Worm (Caenorhabditis elegans) whole organism, late embryonic: Measurements from ENCODE around the gene erd-2.2.

Source experiments
- C08G9.2 ChIP-seq: sonication (generic microtip); optimal IDR thresholded peaks from 2 replicates; lab custom pipeline; 2016; ENCODE audit warnings: mild to moderate bottlenecking, missing genetic modification characterization, moderate library complexity, missing compliant biosample characterization
- K02D7.2 ChIP-seq: sonication (generic microtip); optimal IDR thresholded peaks from 2 replicates; lab custom pipeline; 2017; ENCODE audit warnings: mild to moderate bottlenecking, missing genetic modification characterization, missing compliant biosample characterization
- T23F11.4 ChIP-seq: fragments of 200-800 bp; sonication (Bioruptor generic); optimal IDR thresholded peaks from 2 replicates; lab custom pipeline; 2018; ENCODE audit warnings: mild to moderate bottlenecking, missing genetic modification characterization, missing compliant biosample characterization
- ahr-1 ChIP-seq: sonication (generic microtip); optimal IDR thresholded peaks from 2 replicates; lab custom pipeline; 2016; ENCODE audit warnings: missing genetic modification characterization, missing compliant biosample characterization
- ama-1 ChIP-seq: fragments of 150-350 bp; optimal IDR thresholded peaks from 2 replicates; lab custom pipeline; 2014
- ceh-14 ChIP-seq: sonication (generic microtip); optimal IDR thresholded peaks from 2 replicates; lab custom pipeline; 2016; ENCODE audit warnings: missing genotype, missing genetic modification characterization, missing compliant biosample characterization
- ceh-18 ChIP-seq: sonication (generic microtip); optimal IDR thresholded peaks from 2 replicates; lab custom pipeline; 2016; ENCODE audit warnings: missing genetic modification characterization, missing compliant biosample characterization
- ceh-19 ChIP-seq: fragments of 200-800 bp; sonication (Bioruptor generic); optimal IDR thresholded peaks from 2 replicates; lab custom pipeline; 2018; ENCODE audit warnings: mild to moderate bottlenecking, missing genetic modification characterization, missing compliant biosample characterization
- ceh-31 ChIP-seq: sonication (generic microtip); optimal IDR thresholded peaks from 2 replicates; lab custom pipeline; 2016; ENCODE audit warnings: missing genetic modification characterization, missing compliant biosample characterization
- ceh-34 ChIP-seq: sonication (generic microtip); optimal IDR thresholded peaks from 2 replicates; lab custom pipeline; 2016; ENCODE audit warnings: mild to moderate bottlenecking, missing genetic modification characterization, missing compliant biosample characterization
- ceh-45 ChIP-seq: fragments of 200-800 bp; sonication (Bioruptor generic); IDR thresholded peaks from 2 replicates; pipeline ENCODE4 v1.3.6; 2022; ENCODE audit warnings: missing genetic modification reagents, missing genetic modification characterization, missing compliant biosample characterization
- ceh-48 ChIP-seq: sonication (generic microtip); optimal IDR thresholded peaks from 2 replicates; lab custom pipeline; 2016; ENCODE audit warnings: missing genetic modification characterization, inconsistent platforms, missing compliant biosample characterization
- ceh-9 ChIP-seq: sonication (generic microtip); optimal IDR thresholded peaks from 2 replicates; lab custom pipeline; 2016; ENCODE audit warnings: mild to moderate bottlenecking, missing genetic modification characterization, inconsistent platforms, missing compliant biosample characterization
- che-1 ChIP-seq: sonication (generic microtip); optimal IDR thresholded peaks from 2 replicates; lab custom pipeline; 2016; ENCODE audit warnings: mild to moderate bottlenecking, missing genetic modification characterization, missing compliant biosample characterization
- elt-2 ChIP-seq: sonication (generic microtip); optimal IDR thresholded peaks from 2 replicates; lab custom pipeline; 2016; ENCODE audit warnings: missing genetic modification reagents, missing genetic modification characterization, missing compliant biosample characterization
- fax-1 ChIP-seq: sonication (generic microtip); optimal IDR thresholded peaks from 2 replicates; lab custom pipeline; 2016; ENCODE audit warnings: missing genotype, missing genetic modification characterization, missing compliant biosample characterization
- hlh-13 ChIP-seq: fragments of 200-800 bp; sonication (Bioruptor generic); optimal IDR thresholded peaks from 2 replicates; lab custom pipeline; 2018; ENCODE audit warnings: mild to moderate bottlenecking, missing genetic modification characterization, missing compliant biosample characterization
- hlh-15 ChIP-seq: sonication (generic microtip); optimal IDR thresholded peaks from 2 replicates; lab custom pipeline; 2016; ENCODE audit warnings: missing genetic modification characterization, missing compliant biosample characterization
- lim-6 ChIP-seq: sonication (generic microtip); optimal IDR thresholded peaks from 2 replicates; lab custom pipeline; 2016; ENCODE audit warnings: missing genetic modification characterization, missing compliant biosample characterization
- lin-11 ChIP-seq: fragments of 200-800 bp; sonication (Bioruptor generic); optimal IDR thresholded peaks from 2 replicates; lab custom pipeline; 2018; ENCODE audit warnings: mild to moderate bottlenecking, missing genetic modification characterization, missing compliant biosample characterization
- nfya-1 ChIP-seq: sonication (generic microtip); optimal IDR thresholded peaks from 2 replicates; lab custom pipeline; 2017; ENCODE audit warnings: missing genetic modification characterization, mild to moderate bottlenecking, missing compliant biosample characterization, antibody characterized with exemption, moderate library complexity
- pag-3 ChIP-seq: sonication (generic microtip); optimal IDR thresholded peaks from 2 replicates; lab custom pipeline; 2016; ENCODE audit warnings: missing compliant biosample characterization, missing genetic modification characterization, borderline replicate concordance
- pax-1 ChIP-seq: fragments of 150-350 bp; optimal IDR thresholded peaks from 2 replicates; lab custom pipeline; 2014; ENCODE audit warnings: missing biosample characterization, missing genetic modification characterization
- pha-4 ChIP-seq: fragments of 150-350 bp; optimal IDR thresholded peaks from 2 replicates; lab custom pipeline; 2018; ENCODE audit warnings: missing biosample characterization, missing genetic modification reagents, missing genetic modification characterization
- pros-1 ChIP-seq: fragments of 150-350 bp; optimal IDR thresholded peaks from 2 replicates; lab custom pipeline; 2014; ENCODE audit warnings: missing biosample characterization, missing genetic modification reagents, missing genetic modification characterization
- rnt-1 ChIP-seq: sonication (generic microtip); optimal IDR thresholded peaks from 2 replicates; lab custom pipeline; 2016; ENCODE audit warnings: missing genetic modification characterization, missing compliant biosample characterization
- sdc-2 ChIP-seq: sonication (generic microtip); optimal IDR thresholded peaks from 2 replicates; lab custom pipeline; 2016; ENCODE audit warnings: missing genotype, missing genetic modification characterization, missing compliant biosample characterization
- sox-2 ChIP-seq: fragments of 200-800 bp; sonication (Bioruptor generic); IDR thresholded peaks from 2 replicates; pipeline ENCODE4 v1.3.6; 2022; ENCODE audit warnings: missing genetic modification reagents, missing genetic modification characterization, missing compliant biosample characterization
- sox-4 ChIP-seq: sonication (generic microtip); optimal IDR thresholded peaks from 2 replicates; lab custom pipeline; 2017; ENCODE audit warnings: mild to moderate bottlenecking, missing genetic modification characterization, inconsistent platforms, missing compliant biosample characterization
- tbx-2 ChIP-seq: sonication (generic microtip); optimal IDR thresholded peaks from 2 replicates; lab custom pipeline; 2016; ENCODE audit warnings: missing genetic modification characterization, missing compliant biosample characterization
- unc-3 ChIP-seq, 2 experiments: fragments of 200-800 bp in 1 of 2; sonication (Bioruptor generic) in 1 of 2; sonication (generic microtip) in 1 of 2; conservative IDR thresholded peaks in 1 of 2; optimal IDR thresholded peaks in 1 of 2; 2 replicates each; pipeline versions ENCODE4 v1.3.6 to Lab custom; 2016 to 2022; ENCODE audit warnings: missing compliant biosample characterization in 2 of 2, missing genetic modification characterization in 2 of 2, missing genetic modification reagents in 1 of 2
- unc-42 ChIP-seq: sonication (generic microtip); optimal IDR thresholded peaks from 2 replicates; lab custom pipeline; 2016; ENCODE audit warnings: missing genotype, missing genetic modification characterization, missing compliant biosample characterization
- unc-86 ChIP-seq: sonication (generic microtip); optimal IDR thresholded peaks from 2 replicates; lab custom pipeline; 2016; ENCODE audit warnings: missing genetic modification characterization, missing compliant biosample characterization

erd-2.2 gene

ce11 chrIII:5883517-5883916, 23.3 kb upstream of the erd-2.2 start:
- TF ChIP-seq hlh-13 (no peak), fax-1 (tag; lab: Kevin White, UChicago) (no peak), unc-3 (GFP tag; conservative IDR thresholded peaks at IDR 0.05; lab: Robert Waterston, UW) (no peak), unc-3 (tag; optimal IDR thresholded peaks at IDR 0.05; lab: Kevin White, UChicago) (no peak), elt-2 (tag; lab: Kevin White, UChicago) (no peak), lin-11 (no peak), ahr-1 (no peak), tbx-2 (tag; lab: Kevin White, UChicago) (no peak), ceh-34 (no peak), hlh-15 (tag; lab: Kevin White, UChicago) (no peak), pha-4 (tag; lab: Kevin White, UChicago) (no peak), K02D7.2 (tag; lab: Kevin White, UChicago) (no peak), pax-1 (no peak), ceh-19 (GFP tag; lab: Kevin White, UChicago) (no peak), C08G9.2 (tag; lab: Kevin White, UChicago) (no peak), ceh-31 (tag; lab: Kevin White, UChicago) (no peak)
- TF ChIP-seq, all 69 proteins: peak for 0

ce11 chrIII:5884007-5884406, 22.8 kb upstream of the erd-2.2 start, which contains the start of gene C28H8.5:
Gene C28H8.5 (plus strand): TSS chrIII:5884307.
- TF ChIP-seq ahr-1 (no peak), hlh-13 (no peak), T23F11.4 (GFP tag; lab: Kevin White, UChicago) (no peak), sdc-2 (tag; lab: Kevin White, UChicago) (no peak)

- no peak for TF ChIP-seq ceh-9 (tag; lab: Kevin White, UChicago)
- TF ChIP-seq ama-1: no peak
These were observed 22.4 kb upstream of the erd-2.2 start for ce11 chrIII:5884459-5884858.

ce11 chrIII:5886893-5887292, 20.0 kb upstream of the erd-2.2 start, which contains the start of gene C28H8.7:
Gene C28H8.7 (minus strand): TSS chrIII:5886993.
- TF ChIP-seq che-1 (tag; lab: Kevin White, UChicago): no peak
- no peak for TF ChIP-seq lin-11

ce11 chrIII:5888675-5889074, 18.2 kb upstream of the erd-2.2 start, which contains the start of gene C28H8.8:
Gene C28H8.8 (minus strand): TSS chrIII:5888775.
- TF ChIP-seq ahr-1 (no peak), ceh-31 (tag; lab: Kevin White, UChicago) (no peak), sdc-2 (tag; lab: Kevin White, UChicago) (no peak), ceh-48 (no peak), lim-6 (tag; lab: Kevin White, UChicago) (no peak), hlh-13 (no peak), pros-1 (tag; lab: Kevin White, UChicago) (no peak), sox-4 (tag; lab: Kevin White, UChicago) (no peak), pag-3 (tag; lab: Kevin White, UChicago) (no peak), ceh-14 (no peak), rnt-1 (no peak), sox-2 (GFP tag; lab: Robert Waterston, UW) (no peak), ama-1 (no peak)

- no peak for TF ChIP-seq unc-3 (GFP tag; conservative IDR thresholded peaks at IDR 0.05; lab: Robert Waterston, UW)
- no peak for TF ChIP-seq unc-3 (tag; optimal IDR thresholded peaks at IDR 0.05; lab: Kevin White, UChicago)
- no peak for TF ChIP-seq nfya-1 (tag; lab: Kevin White, UChicago)
- peak; percentile 15 for TF ChIP-seq ceh-18 (tag; lab: Kevin White, UChicago)
- TF ChIP-seq unc-42 (tag; lab: Kevin White, UChicago): no peak
- TF ChIP-seq ceh-45: no peak
- TF ChIP-seq unc-86 (tag; lab: Kevin White, UChicago): no peak
- TF ChIP-seq ceh-19 (GFP tag; lab: Kevin White, UChicago): no peak
These were observed 13.9 kb upstream of the erd-2.2 start for ce11 chrIII:5892909-5893308.
